Fruit fly (Drosophila melanogaster) whole organism, embryonic: Measurements from ENCODE around the gene Cipc.

Experiments used
- Bgb ChIP-seq: fragments of 200-800 bp; sonication (Bioruptor generic); IDR thresholded peaks from 2 replicates; pipeline ENCODE4 v1.3.6; 2022; ENCODE audit warnings: missing biosample characterization, missing genetic modification characterization; ENCODE audit not compliant: partially characterized antibody
- CG10366 ChIP-seq: fragments of 200-800 bp; sonication (Bioruptor generic); IDR thresholded peaks from 2 replicates; pipeline ENCODE4 v1.3.6; 2022; ENCODE audit warnings: missing biosample characterization, missing genetic modification characterization
- CG11247 ChIP-seq: fragments of 200-800 bp; sonication (Bioruptor generic); IDR thresholded peaks from 2 replicates; pipeline ENCODE4 v1.3.6; 2022; ENCODE audit warnings: missing biosample characterization, missing genetic modification characterization
- CG11723 ChIP-seq: fragments of 200-800 bp; sonication (Bioruptor generic); optimal IDR thresholded peaks from 2 replicates; lab custom pipeline; 2017; ENCODE audit warnings: missing biosample characterization, mild to moderate bottlenecking, missing genetic modification characterization
- CG12299 ChIP-seq: fragments of 200-800 bp; sonication (Bioruptor generic); optimal IDR thresholded peaks from 2 replicates; lab custom pipeline; 2018; ENCODE audit warnings: missing biosample characterization, mild to moderate bottlenecking, missing genetic modification characterization
- CG13287 ChIP-seq: fragments of 200-800 bp; sonication (Bioruptor generic); IDR thresholded peaks from 2 replicates; pipeline ENCODE4 v1.3.6; 2022; ENCODE audit warnings: missing biosample characterization, missing genetic modification characterization; ENCODE audit not compliant: partially characterized antibody
- CG13424 ChIP-seq: fragments of 200-800 bp; sonication (Bioruptor generic); optimal IDR thresholded peaks from 2 replicates; lab custom pipeline; 2019; ENCODE audit warnings: missing biosample characterization, mild to moderate bottlenecking, missing genetic modification characterization, moderate library complexity
- CG14014 ChIP-seq: fragments of 200-800 bp; sonication (Bioruptor generic); IDR thresholded peaks from 2 replicates; pipeline ENCODE4 v1.3.6; 2022; ENCODE audit warnings: missing biosample characterization, missing genetic modification characterization
- CG15269 ChIP-seq: fragments of 200-800 bp; sonication (Bioruptor generic); optimal IDR thresholded peaks from 2 replicates; lab custom pipeline; 2018; ENCODE audit warnings: missing biosample characterization, mild to moderate bottlenecking, missing genetic modification characterization, moderate library complexity
- CG17361 ChIP-seq: fragments of 200-800 bp; sonication (Bioruptor generic); IDR thresholded peaks from 3 replicates; pipeline ENCODE4 v1.3.6; 2022; ENCODE audit warnings: missing biosample characterization, missing genetic modification characterization
- CG18476 ChIP-seq: fragments of 200-800 bp; sonication (Bioruptor generic); optimal IDR thresholded peaks from 2 replicates; lab custom pipeline; 2016; ENCODE audit warnings: missing biosample characterization, mild to moderate bottlenecking, missing genetic modification characterization
- CG18619 ChIP-seq: fragments of 200-800 bp; sonication (Bioruptor generic); optimal IDR thresholded peaks from 3 replicates; lab custom pipeline; 2017; ENCODE audit warnings: missing biosample characterization, mild to moderate bottlenecking, missing genetic modification characterization
- CG2202 ChIP-seq: fragments of 200-800 bp; sonication (Bioruptor generic); optimal IDR thresholded peaks from 2 replicates; lab custom pipeline; 2018; ENCODE audit warnings: missing biosample characterization, mild to moderate bottlenecking, missing genetic modification characterization
- CG31224 ChIP-seq: fragments of 200-800 bp; sonication (Bioruptor generic); IDR thresholded peaks from 2 replicates; pipeline ENCODE4 v1.3.6; 2022; ENCODE audit warnings: missing biosample characterization, missing genetic modification characterization
- CG4404 ChIP-seq: fragments of 200-800 bp; sonication (Bioruptor generic); IDR thresholded peaks from 2 replicates; pipeline ENCODE4 v1.3.6; 2022; ENCODE audit warnings: missing biosample characterization, missing genetic modification characterization
- CG5180 ChIP-seq: fragments of 200-800 bp; sonication (Bioruptor generic); optimal IDR thresholded peaks from 3 replicates; lab custom pipeline; 2017; ENCODE audit warnings: missing biosample characterization, missing genetic modification characterization, mild to moderate bottlenecking, moderate library complexity, missing genetic modification reagents
- CG7357 ChIP-seq: fragments of 200-800 bp; sonication (Bioruptor generic); IDR thresholded peaks from 3 replicates; pipeline ENCODE4 v1.3.6; 2022; ENCODE audit warnings: missing biosample characterization, missing genetic modification characterization
- CG7556 ChIP-seq: fragments of 200-800 bp; sonication (Bioruptor generic); optimal IDR thresholded peaks from 2 replicates; lab custom pipeline; 2017; ENCODE audit warnings: missing biosample characterization, mild to moderate bottlenecking, missing genetic modification characterization
- CG7786 ChIP-seq: fragments of 200-800 bp; sonication (Bioruptor generic); optimal IDR thresholded peaks from 2 replicates; lab custom pipeline; 2016; ENCODE audit warnings: missing biosample characterization, missing genetic modification characterization
- CG7987 ChIP-seq: fragments of 200-800 bp; sonication (Bioruptor generic); optimal IDR thresholded peaks from 2 replicates; lab custom pipeline; 2018; ENCODE audit warnings: missing biosample characterization, mild to moderate bottlenecking, missing genetic modification characterization, moderate library complexity
- CG8359 ChIP-seq: fragments of 200-800 bp; sonication (Bioruptor generic); optimal IDR thresholded peaks from 2 replicates; lab custom pipeline; 2017; ENCODE audit warnings: missing biosample characterization, mild to moderate bottlenecking, missing genetic modification characterization, borderline replicate concordance
- CG9876 ChIP-seq: fragments of 200-800 bp; sonication (Bioruptor generic); optimal IDR thresholded peaks from 2 replicates; lab custom pipeline; 2016; ENCODE audit warnings: missing biosample characterization, missing genetic modification characterization
- CrebB ChIP-seq: fragments of 200-800 bp; sonication (Bioruptor generic); optimal IDR thresholded peaks from 3 replicates; lab custom pipeline; 2018; ENCODE audit warnings: missing biosample characterization, mild to moderate bottlenecking, missing genetic modification characterization
- E2f2 ChIP-seq: fragments of 200-800 bp; sonication (Bioruptor generic); IDR thresholded peaks from 2 replicates; pipeline ENCODE4 v1.3.6; 2022; ENCODE audit warnings: missing biosample characterization, missing genetic modification characterization
- HLH54F ChIP-seq: fragments of 200-800 bp; sonication (Bioruptor generic); optimal IDR thresholded peaks from 3 replicates; lab custom pipeline; 2016; ENCODE audit warnings: missing biosample characterization, missing genetic modification characterization
- HLHmδ ChIP-seq: fragments of 200-800 bp; sonication (Bioruptor generic); optimal IDR thresholded peaks from 2 replicates; lab custom pipeline; 2018; ENCODE audit warnings: missing biosample characterization, mild to moderate bottlenecking, missing genetic modification characterization, moderate library complexity
- Jarid2 ChIP-seq: fragments of 200-800 bp; sonication (Bioruptor generic); optimal IDR thresholded peaks from 3 replicates; lab custom pipeline; 2017; ENCODE audit warnings: mild to moderate bottlenecking, missing biosample characterization, missing genetic modification reagents, missing genetic modification characterization
- Neu2 ChIP-seq: fragments of 200-800 bp; sonication (Bioruptor generic); optimal IDR thresholded peaks from 3 replicates; lab custom pipeline; 2016; ENCODE audit warnings: missing biosample characterization, missing genetic modification characterization, borderline replicate concordance
- Nf-YB ChIP-seq: fragments of 200-800 bp; sonication (Bioruptor generic); optimal IDR thresholded peaks from 3 replicates; lab custom pipeline; 2019; ENCODE audit warnings: missing biosample characterization, mild to moderate bottlenecking, missing genetic modification characterization, moderate library complexity
- Nf-YC ChIP-seq: fragments of 200-800 bp; optimal IDR thresholded peaks from 3 replicates; lab custom pipeline; 2019; ENCODE audit warnings: missing biosample characterization, mild to moderate bottlenecking, missing genetic modification characterization, moderate library complexity
- Poxn ChIP-seq: fragments of 200-800 bp; sonication (Bioruptor generic); IDR thresholded peaks from 2 replicates; pipeline ENCODE4 v1.3.6; 2022; ENCODE audit warnings: missing biosample characterization, missing genetic modification characterization
- Taf1 ChIP-seq: fragments of 200-800 bp; sonication (Bioruptor generic); IDR thresholded peaks from 2 replicates; pipeline ENCODE4 v1.3.6; 2022; ENCODE audit warnings: missing biosample characterization, missing genetic modification characterization
- Xbp1 ChIP-seq: fragments of 200-800 bp; sonication (Bioruptor generic); optimal IDR thresholded peaks from 3 replicates; lab custom pipeline; 2016; ENCODE audit warnings: missing biosample characterization, mild to moderate bottlenecking, missing genetic modification characterization
- ab ChIP-seq: fragments of 200-800 bp; sonication (Bioruptor generic); optimal IDR thresholded peaks from 2 replicates; lab custom pipeline; 2016; ENCODE audit warnings: missing biosample characterization, missing genetic modification characterization
- bcd ChIP-seq: fragments of 200-800 bp; sonication (Bioruptor generic); optimal IDR thresholded peaks from 2 replicates; lab custom pipeline; 2017; ENCODE audit warnings: missing biosample characterization, mild to moderate bottlenecking, missing genetic modification characterization
- bigmax ChIP-seq: fragments of 200-800 bp; sonication (Bioruptor generic); optimal IDR thresholded peaks from 2 replicates; lab custom pipeline; 2018; ENCODE audit warnings: missing biosample characterization, mild to moderate bottlenecking, missing genetic modification characterization
- da ChIP-seq: fragments of 200-800 bp; sonication (Bioruptor generic); optimal IDR thresholded peaks from 2 replicates; lab custom pipeline; 2016; ENCODE audit warnings: missing biosample characterization, missing genetic modification characterization
- ems ChIP-seq: fragments of 200-800 bp; sonication (Bioruptor generic); optimal IDR thresholded peaks from 3 replicates; lab custom pipeline; 2016; ENCODE audit warnings: missing biosample characterization, missing genetic modification characterization
- h ChIP-seq: fragments of >200 bp; optimal IDR thresholded peaks from 2 replicates; lab custom pipeline; 2017
- ham ChIP-seq: fragments of 200-800 bp; sonication (Bioruptor generic); IDR thresholded peaks from 2 replicates; pipeline ENCODE4 v1.3.6; 2022; ENCODE audit warnings: missing biosample characterization, missing genetic modification characterization
- nerfin-1 ChIP-seq: fragments of 200-800 bp; sonication (Bioruptor generic); optimal IDR thresholded peaks from 3 replicates; lab custom pipeline; 2019; ENCODE audit warnings: missing biosample characterization, mild to moderate bottlenecking, missing genetic modification characterization, moderate library complexity
- nmo ChIP-seq: fragments of 200-800 bp; sonication (Bioruptor generic); optimal IDR thresholded peaks from 2 replicates; lab custom pipeline; 2018; ENCODE audit warnings: missing biosample characterization, mild to moderate bottlenecking, missing genetic modification characterization, moderate library complexity
- oc ChIP-seq: fragments of 200-800 bp; sonication (Bioruptor generic); optimal IDR thresholded peaks from 2 replicates; lab custom pipeline; 2018; ENCODE audit warnings: missing biosample characterization, mild to moderate bottlenecking, missing genetic modification characterization, moderate library complexity
- odd ChIP-seq: fragments of 200-800 bp; sonication (Bioruptor generic); optimal IDR thresholded peaks from 2 replicates; lab custom pipeline; 2017; ENCODE audit warnings: missing biosample characterization, mild to moderate bottlenecking, missing genetic modification characterization
- org-1 ChIP-seq: fragments of 200-800 bp; sonication (Bioruptor generic); optimal IDR thresholded peaks from 2 replicates; lab custom pipeline; 2017; ENCODE audit warnings: missing biosample characterization, missing genetic modification characterization
- pros ChIP-seq: fragments of 200-800 bp; sonication (Bioruptor generic); optimal IDR thresholded peaks from 3 replicates; lab custom pipeline; 2019; ENCODE audit warnings: missing biosample characterization, mild to moderate bottlenecking, missing genetic modification characterization, moderate library complexity
- salm ChIP-seq: fragments of 200-800 bp; sonication (Bioruptor generic); optimal IDR thresholded peaks from 2 replicates; lab custom pipeline; 2018; ENCODE audit warnings: missing biosample characterization, mild to moderate bottlenecking, missing genetic modification characterization
- sima ChIP-seq: fragments of 200-800 bp; sonication (Bioruptor generic); optimal IDR thresholded peaks from 2 replicates; lab custom pipeline; 2016; ENCODE audit warnings: missing biosample characterization, missing genetic modification characterization
- sr ChIP-seq: fragments of 200-800 bp; sonication (Bioruptor generic); IDR thresholded peaks from 3 replicates; pipeline ENCODE4 v1.3.6; 2022; ENCODE audit warnings: missing biosample characterization, missing genetic modification characterization
- trem ChIP-seq: fragments of 200-800 bp; optimal IDR thresholded peaks from 3 replicates; lab custom pipeline; 2019; ENCODE audit warnings: missing biosample characterization, mild to moderate bottlenecking, missing genetic modification characterization, moderate library complexity
- yki ChIP-seq: fragments of >200 bp; optimal IDR thresholded peaks from 3 replicates; lab custom pipeline; 2018

Gene Cipc

DNA sequence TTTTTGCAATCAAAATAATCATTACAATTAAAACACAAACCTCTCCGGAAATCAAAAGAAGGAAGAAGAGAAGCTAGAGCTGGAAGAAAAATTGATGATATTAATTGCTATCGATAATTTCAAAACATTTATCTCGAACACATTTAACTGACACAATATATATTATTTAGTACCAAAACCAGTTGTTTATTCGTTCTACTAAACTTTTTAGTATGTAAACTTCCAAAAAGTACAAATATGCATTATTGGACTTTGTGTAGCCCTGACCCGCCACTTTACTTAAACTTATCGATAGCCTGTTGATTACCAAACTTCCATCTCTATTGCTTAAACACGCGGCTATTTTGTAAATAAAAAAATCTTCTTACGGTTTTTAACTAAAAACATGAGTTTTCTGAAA lies 47.5 kb upstream of the Cipc start, which contains the start of the genes RpL34a and Trmt61 (continued):
- TF ChIP-seq CrebB (tag; lab: Kevin White, UChicago), result peak; percentile 92
- TF ChIP-seq bigmax (GFP tag; lab: Kevin White, UChicago), result peak; percentile 21
- TF ChIP-seq CG13287 (GFP tag; lab: Robert Waterston, UW), result peak; percentile 95
- peak; percentile 37 for TF ChIP-seq pros
- TF ChIP-seq ham, result peak; percentile 39; the same call in 1 of the 2 replicates
- TF ChIP-seq CG10366 (GFP tag; lab: Robert Waterston, UW), result peak; percentile 59
- peak; percentile 92 for TF ChIP-seq odd
- TF ChIP-seq HLHmδ, result no peak
- TF ChIP-seq sr (GFP tag; lab: Robert Waterston, UW), result 0 out of 3 replicates have a peak, but pooled peaks have one; percentile 39
- no peak for TF ChIP-seq ab (GFP tag; lab: Kevin White, UChicago)
- TF ChIP-seq Taf1 (GFP tag; lab: Robert Waterston, UW), result peak; percentile 60; the same call in 1 of the 2 replicates
- peak; percentile 56; the same call in 1 of the 2 replicates for TF ChIP-seq CG14014 (GFP tag; lab: Robert Waterston, UW)
- peak; percentile 94 for TF ChIP-seq trem (tag; lab: Kevin White, UChicago)
- TF ChIP-seq Bgb, result peak; percentile 79
- no peak for TF ChIP-seq h
- no peak for TF ChIP-seq CG4404 (GFP tag; lab: Robert Waterston, UW)
- peak; percentile 81 for TF ChIP-seq Nf-YC (tag; lab: Kevin White, UChicago)
- TF ChIP-seq Poxn (GFP tag; lab: Robert Waterston, UW), result no peak
- no peak for TF ChIP-seq yki
- 0 out of 3 replicates have a peak, but pooled peaks have one; percentile 24 for TF ChIP-seq CG7357 (GFP tag; lab: Robert Waterston, UW)
- peak; percentile 86 for TF ChIP-seq CG2202 (tag; lab: Kevin White, UChicago)
- TF ChIP-seq sima (GFP tag; lab: Kevin White, UChicago), result peak; percentile 46
- TF ChIP-seq E2f2 (GFP tag; lab: Robert Waterston, UW), result peak; percentile 89
- peak; percentile 91 for TF ChIP-seq CG7987 (GFP tag; lab: Kevin White, UChicago)
- TF ChIP-seq CG9876 (GFP tag; lab: Kevin White, UChicago), result peak; percentile 21
- peak; percentile 79 for TF ChIP-seq CG13424 (tag; lab: Kevin White, UChicago)
- peak; percentile 5 for TF ChIP-seq da (GFP tag; lab: Kevin White, UChicago)
- peak; percentile 81 for TF ChIP-seq Jarid2 (GFP tag; lab: Kevin White, UChicago)
- peak; percentile 75 for TF ChIP-seq CG8359 (GFP tag; lab: Kevin White, UChicago)
- peak; percentile 85 for TF ChIP-seq CG15269
- TF ChIP-seq CG11247, result peak; percentile 34; the same call in 1 of the 2 replicates
- peak; percentile 91 for TF ChIP-seq bcd (GFP tag; lab: Kevin White, UChicago)
- TF ChIP-seq Xbp1, result peak; percentile 80
- peak; percentile 66 for TF ChIP-seq HLH54F (GFP tag; lab: Kevin White, UChicago)
- TF ChIP-seq CG31224 (GFP tag; lab: Robert Waterston, UW), result peak; percentile 46
- peak; percentile 52 for TF ChIP-seq Neu2 (GFP tag; lab: Kevin White, UChicago)
- peak; percentile 79 for TF ChIP-seq org-1 (GFP tag; lab: Kevin White, UChicago)
- peak; percentile 84 for TF ChIP-seq salm (tag; lab: Kevin White, UChicago)
- TF ChIP-seq CG17361 (GFP tag; lab: Robert Waterston, UW), result peak; percentile 93
- TF ChIP-seq CG12299 (tag; lab: Kevin White, UChicago), result peak; percentile 76
- TF ChIP-seq CG7556 (GFP tag; lab: Kevin White, UChicago), result peak; percentile 79
- TF ChIP-seq oc (tag; lab: Kevin White, UChicago), result peak; percentile 76
- peak; percentile 77 for TF ChIP-seq ems (GFP tag; lab: Kevin White, UChicago)
- TF ChIP-seq Nf-YB (GFP tag; lab: Kevin White, UChicago), result peak; percentile 81
- TF ChIP-seq CG7786 (GFP tag; lab: Kevin White, UChicago), result peak; percentile 42
- TF ChIP-seq CG11723 (GFP tag; lab: Kevin White, UChicago), result peak; percentile 84
- peak; percentile 91 for TF ChIP-seq CG18619 (GFP tag; lab: Kevin White, UChicago)
- peak; percentile 90 for TF ChIP-seq nerfin-1 (tag; lab: Kevin White, UChicago)
- TF ChIP-seq nmo, result peak; percentile 92
- peak; percentile 44 for TF ChIP-seq CG18476 (GFP tag; lab: Kevin White, UChicago)
- TF ChIP-seq CG5180 (GFP tag; lab: Kevin White, UChicago), result peak; percentile 78
